Fruit fly (Drosophila melanogaster) Kc167 (cell line): ENCODE data around the gene CG6901.

ENCODE experiments used
- Myc ChIP-seq: fragments of >200 bp; optimal IDR thresholded peaks from 2 replicates; lab custom pipeline; 2017; ENCODE audit warnings: missing external identifiers
- Sin3A ChIP-seq: fragments of >200 bp; optimal IDR thresholded peaks from 2 replicates; lab custom pipeline; 2018; ENCODE audit warnings: missing external identifiers
- h ChIP-seq: fragments of >200 bp; optimal IDR thresholded peaks from 3 replicates; lab custom pipeline; 2018; ENCODE audit warnings: missing external identifiers
- insv ChIP-seq: fragments of >200 bp; optimal IDR thresholded peaks from 3 replicates; lab custom pipeline; 2018; ENCODE audit warnings: missing external identifiers
- psq ChIP-seq: fragments of >200 bp; optimal IDR thresholded peaks from 2 replicates; lab custom pipeline; 2017; ENCODE audit warnings: missing external identifiers
- ttk ChIP-seq: sonication (Bioruptor generic); optimal IDR thresholded peaks from 2 replicates; lab custom pipeline; 2017; ENCODE audit warnings: missing external identifiers

Gene CG6901

DNA sequence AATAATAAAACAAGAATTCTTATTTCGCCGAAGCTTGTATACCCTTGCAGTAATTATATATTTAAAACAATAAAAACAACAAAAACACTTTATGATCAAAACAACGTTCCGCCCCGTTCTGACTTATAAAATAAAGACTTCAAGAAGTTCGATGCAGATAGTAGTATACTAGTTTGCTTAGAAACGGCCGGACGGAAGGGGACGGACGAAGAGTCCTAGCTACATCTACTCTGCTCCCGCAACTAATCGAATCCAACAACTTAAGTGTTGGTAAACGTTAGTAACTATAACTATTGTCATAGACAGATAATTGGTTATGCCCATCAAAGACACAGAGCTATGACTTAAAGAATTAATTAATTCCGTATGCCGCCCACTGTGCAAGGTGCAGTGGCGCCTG is 38.7 kb upstream of the CG6901 start:
- no peak for TF ChIP-seq Myc
- TF ChIP-seq Sin3A (lab: Kevin White, UChicago), result no peak

DNA sequence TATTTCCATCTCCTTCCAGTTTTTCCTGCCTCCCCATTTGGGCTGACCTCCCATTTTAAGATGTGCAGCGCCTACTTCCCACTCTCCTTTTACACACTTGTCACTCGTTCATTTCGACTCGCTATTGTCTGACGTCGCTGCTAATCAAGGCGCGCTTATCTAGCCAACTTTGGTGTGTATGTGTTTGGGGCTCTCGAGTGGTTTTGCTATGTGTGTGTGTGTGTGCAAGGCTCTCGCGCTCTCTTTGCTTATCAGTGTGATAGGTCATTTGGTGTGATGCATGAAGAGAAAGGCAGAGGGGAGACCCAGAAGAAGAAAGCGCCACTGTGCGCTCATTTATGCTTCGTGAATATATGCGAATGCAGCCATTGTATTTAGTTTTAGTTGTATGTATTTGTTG is 38.3 kb upstream of the CG6901 start:
- TF ChIP-seq insv (lab: Kevin White, UChicago), result no peak
- no peak for TF ChIP-seq ttk (lab: Kevin White, UChicago)
- TF ChIP-seq Sin3A (lab: Kevin White, UChicago), result no peak
- TF ChIP-seq h (lab: Kevin White, UChicago), result no peak
- TF ChIP-seq psq, result no peak
- TF ChIP-seq Myc, result no peak

- no peak for TF ChIP-seq Myc
- TF ChIP-seq psq, result no peak
- TF ChIP-seq insv (lab: Kevin White, UChicago), result no peak
- no peak for TF ChIP-seq Sin3A (lab: Kevin White, UChicago)
- TF ChIP-seq h (lab: Kevin White, UChicago), result no peak
Observed at dm6 chr3R:16285612-16286188, 37.5 kb upstream of the CG6901 start.

- TF ChIP-seq h (lab: Kevin White, UChicago), result no peak
- no peak for TF ChIP-seq psq
- no peak for TF ChIP-seq Sin3A (lab: Kevin White, UChicago)
- TF ChIP-seq ttk (lab: Kevin White, UChicago), result no peak
- no peak for TF ChIP-seq insv (lab: Kevin White, UChicago)
- TF ChIP-seq Myc, result no peak
Observed at dm6 chr3R:16287171-16287570, 36.0 kb upstream of the CG6901 start.

- TF ChIP-seq insv (lab: Kevin White, UChicago) (no peak), Sin3A (lab: Kevin White, UChicago) (no peak), ttk (lab: Kevin White, UChicago) (no peak), h (lab: Kevin White, UChicago) (no peak), Myc (no peak), psq (no peak)
Observed at dm6 chr3R:16287850-16288249, 35.4 kb upstream of the CG6901 start.

DNA sequence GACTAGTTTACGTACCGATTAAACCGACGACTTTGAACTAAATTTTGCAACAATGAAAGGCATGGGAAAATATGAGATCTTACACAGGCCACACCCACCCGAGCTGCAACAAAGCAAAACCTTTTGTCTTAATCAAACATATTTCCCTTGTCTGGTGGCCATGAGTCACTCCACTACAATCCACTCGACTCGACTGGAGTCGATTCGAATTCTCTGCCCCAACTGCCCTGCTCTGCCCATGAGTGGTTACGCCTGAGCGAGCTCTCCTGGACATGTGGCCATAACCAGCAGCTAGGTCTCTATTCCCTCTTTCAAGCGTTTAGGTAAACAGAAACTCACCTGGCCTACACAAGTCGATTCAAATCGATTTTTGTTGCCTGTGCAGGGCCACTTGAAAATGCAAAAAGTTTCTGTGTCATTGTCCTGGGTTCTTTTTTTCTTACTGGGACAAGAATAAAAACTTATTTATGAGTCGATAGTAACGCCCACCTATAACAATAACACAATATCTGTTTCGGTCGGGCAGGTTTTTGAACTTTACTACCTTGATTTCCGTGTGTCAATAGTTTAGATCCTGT is 34.4 kb upstream of the CG6901 start:
- TF ChIP-seq ttk (lab: Kevin White, UChicago) (no peak), Myc (no peak), Sin3A (lab: Kevin White, UChicago) (no peak), psq (no peak), insv (lab: Kevin White, UChicago) (no peak), h (lab: Kevin White, UChicago) (no peak)

DNA sequence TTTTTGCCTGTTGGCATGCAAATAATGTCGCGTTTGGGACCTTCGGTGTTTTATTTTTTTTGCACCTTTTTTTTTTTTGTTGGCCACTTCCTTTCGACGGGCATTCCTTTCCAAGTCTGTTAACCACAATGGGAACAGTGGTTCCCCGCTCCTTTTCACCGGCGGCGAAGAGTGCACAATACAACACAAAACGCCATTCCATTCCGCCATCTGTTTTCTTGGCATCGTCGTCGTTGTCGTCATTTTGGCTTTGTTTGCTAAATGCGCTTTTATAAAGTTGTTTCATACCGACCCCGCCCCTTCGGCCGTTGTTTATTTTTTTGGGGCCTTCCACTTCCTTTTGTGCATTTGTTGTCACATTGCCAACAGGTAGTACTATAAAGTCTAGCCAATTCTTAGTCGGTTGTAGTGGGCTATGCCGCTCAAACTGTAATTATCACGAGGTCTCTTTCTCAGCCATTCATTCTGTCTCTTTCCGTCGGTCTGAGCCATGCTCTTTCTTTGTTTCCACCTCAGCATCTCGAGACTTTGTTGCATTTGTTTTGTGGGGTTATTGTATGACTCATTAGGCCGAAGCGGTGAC is 32.9 kb upstream of the CG6901 start:
- TF ChIP-seq h (lab: Kevin White, UChicago) (no peak), insv (lab: Kevin White, UChicago) (no peak), ttk (lab: Kevin White, UChicago) (no peak), Myc (no peak), psq (no peak), Sin3A (lab: Kevin White, UChicago) (no peak)

- TF ChIP-seq insv (lab: Kevin White, UChicago) (no peak), ttk (lab: Kevin White, UChicago) (no peak), h (lab: Kevin White, UChicago) (no peak), psq (no peak), Sin3A (lab: Kevin White, UChicago) (no peak), Myc (no peak)
Observed at dm6 chr3R:16295513-16296123, 27.6 kb upstream of the CG6901 start.

- TF ChIP-seq insv (lab: Kevin White, UChicago), result no peak
- no peak for TF ChIP-seq Myc
- TF ChIP-seq psq, result no peak
- TF ChIP-seq h (lab: Kevin White, UChicago), result no peak
- no peak for TF ChIP-seq ttk (lab: Kevin White, UChicago)
Observed at dm6 chr3R:16305185-16305989, 17.8 kb upstream of the CG6901 start, which contains the start of gene Zip89B. TSS of gene Zip89B (plus strand) at chr3R:16305758.

DNA sequence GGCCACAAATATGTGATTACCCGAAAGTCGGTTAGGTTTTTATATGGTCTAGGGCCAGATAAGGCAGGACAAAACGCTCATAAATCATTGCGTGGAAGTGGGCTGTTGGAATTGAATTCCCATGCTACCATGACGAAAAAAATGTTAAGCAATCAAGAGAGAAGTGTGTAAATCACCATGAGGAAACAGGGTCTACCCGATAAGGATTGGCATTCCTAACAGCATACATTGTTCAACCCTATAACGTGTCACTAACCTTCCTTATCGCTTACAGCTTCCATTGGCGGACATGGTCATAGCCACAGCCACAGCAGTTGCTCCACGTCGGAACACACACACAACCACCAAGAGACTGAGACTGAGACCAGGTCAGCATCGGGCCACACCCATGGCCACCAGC is 15.2 kb upstream of the CG6901 start:
- TF ChIP-seq insv (lab: Kevin White, UChicago), result no peak
- no peak for TF ChIP-seq Myc
- no peak for TF ChIP-seq h (lab: Kevin White, UChicago)
- no peak for TF ChIP-seq psq
- TF ChIP-seq ttk (lab: Kevin White, UChicago), result no peak
- TF ChIP-seq Sin3A (lab: Kevin White, UChicago), result no peak

- TF ChIP-seq psq (no peak), ttk (lab: Kevin White, UChicago) (no peak), Myc (no peak), Sin3A (lab: Kevin White, UChicago) (no peak), insv (lab: Kevin White, UChicago) (no peak), h (lab: Kevin White, UChicago) (no peak)
Observed at dm6 chr3R:16309302-16310080, 13.7 kb upstream of the CG6901 start.
